Worm (Caenorhabditis elegans) whole organism, young adult: Measurements from ENCODE around the gene M03A1.8.

Experiments
- F23B12.7 ChIP-seq: sonication (generic microtip); optimal IDR thresholded peaks from 2 replicates; lab custom pipeline; 2017; ENCODE audit warnings: missing genetic modification characterization, mild to moderate bottlenecking, missing compliant biosample characterization, antibody characterized with exemption, moderate library complexity; ENCODE audit not compliant: insufficient read depth
- F52B5.7 ChIP-seq: sonication (generic microtip); optimal IDR thresholded peaks from 2 replicates; lab custom pipeline; 2016; ENCODE audit warnings: mild to moderate bottlenecking, missing genetic modification characterization, missing compliant biosample characterization
- F57A8.1 ChIP-seq: fragments of 200-800 bp; sonication (Bioruptor generic); optimal IDR thresholded peaks from 2 replicates; lab custom pipeline; 2018; ENCODE audit warnings: mild to moderate bottlenecking, missing genetic modification characterization, moderate library complexity, missing compliant biosample characterization
- K12H6.12 ChIP-seq: fragments of 200-800 bp; sonication (Bioruptor generic); optimal IDR thresholded peaks from 2 replicates; lab custom pipeline; 2018; ENCODE audit warnings: mild to moderate bottlenecking, missing genetic modification characterization, missing compliant biosample characterization
- T07F8.4 ChIP-seq: sonication (generic microtip); optimal IDR thresholded peaks from 2 replicates; lab custom pipeline; 2016; ENCODE audit warnings: mild to moderate bottlenecking, missing genetic modification characterization, moderate library complexity, missing compliant biosample characterization
- Y56A3A.18 ChIP-seq: fragments of 200-800 bp; sonication (Bioruptor generic); IDR thresholded peaks from 2 replicates; pipeline ENCODE4 v1.3.6; 2022; ENCODE audit warnings: missing genetic modification reagents, missing genetic modification characterization, missing compliant biosample characterization
- Y79H2A.3 ChIP-seq: fragments of 200-800 bp; sonication (Bioruptor generic); conservative IDR thresholded peaks from 2 replicates; pipeline ENCODE4 v1.3.6; 2022; ENCODE audit warnings: missing genetic modification reagents, missing genetic modification characterization, missing compliant biosample characterization
- ZK185.1 ChIP-seq: sonication (generic microtip); optimal IDR thresholded peaks from 2 replicates; lab custom pipeline; 2016; ENCODE audit warnings: mild to moderate bottlenecking, missing genetic modification characterization, missing compliant biosample characterization; ENCODE audit not compliant: poor library complexity, severe bottlenecking
- ama-1 ChIP-seq, 3 experiments: fragments of 150-350 bp in 1 of 3; sonication (generic microtip) in 2 of 3; optimal IDR thresholded peaks; 2 replicates each; lab custom pipeline; 2014 to 2018; ENCODE audit warnings: missing biosample characterization in 2 of 3, missing genetic modification characterization in 2 of 3, missing genetic modification reagents in 2 of 3
- attf-3 ChIP-seq: fragments of 200-800 bp; sonication (Bioruptor generic); conservative IDR thresholded peaks from 2 replicates; pipeline ENCODE4 v1.3.6; 2022; ENCODE audit warnings: missing genetic modification reagents, missing genetic modification characterization, missing compliant biosample characterization
- attf-5 ChIP-seq: fragments of 200-800 bp; sonication (Bioruptor generic); optimal IDR thresholded peaks from 2 replicates; lab custom pipeline; 2018; ENCODE audit warnings: mild to moderate bottlenecking, missing genetic modification characterization, missing compliant biosample characterization
- bed-1 ChIP-seq: fragments of 200-800 bp; sonication (Bioruptor generic); IDR thresholded peaks from 2 replicates; pipeline ENCODE4 v1.3.6; 2022; ENCODE audit warnings: missing genetic modification reagents, missing genetic modification characterization, missing compliant biosample characterization
- ccch-3 ChIP-seq: fragments of 200-800 bp; sonication (Bioruptor generic); optimal IDR thresholded peaks from 2 replicates; lab custom pipeline; 2018; ENCODE audit warnings: mild to moderate bottlenecking, missing genetic modification characterization, missing compliant biosample characterization
- ceh-58 ChIP-seq: fragments of 200-800 bp; sonication (Bioruptor generic); IDR thresholded peaks from 2 replicates; pipeline ENCODE4 v1.3.6; 2022; ENCODE audit warnings: missing genetic modification characterization, missing compliant biosample characterization
- ceh-91 ChIP-seq: fragments of 200-800 bp; sonication (Bioruptor generic); IDR thresholded peaks from 2 replicates; pipeline ENCODE4 v1.3.6; 2022; ENCODE audit warnings: missing genetic modification reagents, missing genetic modification characterization, missing compliant biosample characterization
- dox-1 ChIP-seq: fragments of 200-800 bp; sonication (Bioruptor generic); IDR thresholded peaks from 2 replicates; pipeline ENCODE4 v1.3.6; 2022; ENCODE audit warnings: missing genetic modification reagents, missing genetic modification characterization, missing compliant biosample characterization
- efl-1 ChIP-seq: fragments of 150-350 bp; optimal IDR thresholded peaks from 2 replicates; lab custom pipeline; 2014; ENCODE audit warnings: missing biosample characterization, missing genetic modification reagents, missing genetic modification characterization
- egrh-3 ChIP-seq: fragments of 200-800 bp; sonication (Bioruptor generic); IDR thresholded peaks from 2 replicates; pipeline ENCODE4 v1.3.6; 2022; ENCODE audit warnings: missing genetic modification reagents, missing genetic modification characterization, missing compliant biosample characterization
- hmg-20 ChIP-seq: fragments of 200-800 bp; sonication (Bioruptor generic); IDR thresholded peaks from 2 replicates; pipeline ENCODE4 v1.3.6; 2022; ENCODE audit warnings: missing genetic modification reagents, missing genetic modification characterization, missing compliant biosample characterization
- hrde-1 ChIP-seq: sonication (generic microtip); optimal IDR thresholded peaks from 2 replicates; lab custom pipeline; 2016; ENCODE audit warnings: missing genetic modification characterization, mild to moderate bottlenecking, missing compliant biosample characterization, moderate library complexity, missing genotype, missing genetic modification reagents, borderline replicate concordance
- let-607 ChIP-seq, 2 experiments: fragments of 200-800 bp in 1 of 2; sonication (Bioruptor generic) in 1 of 2; sonication (generic microtip) in 1 of 2; optimal IDR thresholded peaks; 2 replicates each; lab custom pipeline; 2016 to 2018; ENCODE audit warnings: mild to moderate bottlenecking in 2 of 2, missing compliant biosample characterization in 2 of 2, missing genetic modification characterization in 2 of 2, moderate library complexity in 2 of 2, missing genotype in 1 of 2
- lin-40 ChIP-seq: sonication (generic microtip); optimal IDR thresholded peaks from 2 replicates; lab custom pipeline; 2016; ENCODE audit warnings: missing genetic modification characterization, mild to moderate bottlenecking, missing compliant biosample characterization, missing genotype, missing genetic modification reagents
- lir-1 ChIP-seq: fragments of 200-800 bp; sonication (Bioruptor generic); conservative IDR thresholded peaks from 2 replicates; pipeline ENCODE4 v1.3.6; 2022; ENCODE audit warnings: missing genetic modification reagents, missing genetic modification characterization, missing compliant biosample characterization
- lsl-1 ChIP-seq: fragments of 200-800 bp; sonication (Bioruptor generic); optimal IDR thresholded peaks from 2 replicates; lab custom pipeline; 2018; ENCODE audit warnings: mild to moderate bottlenecking, missing genetic modification characterization, moderate library complexity, missing compliant biosample characterization
- madf-10 ChIP-seq: sonication (generic microtip); optimal IDR thresholded peaks from 2 replicates; lab custom pipeline; 2016; ENCODE audit warnings: mild to moderate bottlenecking, missing genetic modification characterization, missing compliant biosample characterization
- madf-3 ChIP-seq: fragments of 200-800 bp; sonication (Bioruptor generic); IDR thresholded peaks from 2 replicates; pipeline ENCODE4 v1.3.6; 2022; ENCODE audit warnings: missing genetic modification reagents, missing genetic modification characterization, missing compliant biosample characterization
- madf-6 ChIP-seq: fragments of 200-800 bp; sonication (Bioruptor generic); IDR thresholded peaks from 2 replicates; pipeline ENCODE4 v1.3.6; 2022; ENCODE audit warnings: missing genetic modification reagents, missing genetic modification characterization, missing compliant biosample characterization
- madf-8 ChIP-seq: fragments of 200-800 bp; sonication (Bioruptor generic); conservative IDR thresholded peaks from 2 replicates; pipeline ENCODE4 v1.3.6; 2022; ENCODE audit warnings: missing genetic modification reagents, missing genetic modification characterization, missing compliant biosample characterization
- mxl-1 ChIP-seq: sonication (generic microtip); optimal IDR thresholded peaks from 2 replicates; lab custom pipeline; 2016; ENCODE audit warnings: missing genetic modification characterization, missing compliant biosample characterization
- nhr-120 ChIP-seq: fragments of 200-800 bp; sonication (Bioruptor generic); IDR thresholded peaks from 2 replicates; pipeline ENCODE4 v1.3.6; 2022; ENCODE audit warnings: missing genetic modification characterization, missing compliant biosample characterization
- nhr-27 ChIP-seq: fragments of 200-800 bp; sonication (Bioruptor generic); optimal IDR thresholded peaks from 2 replicates; lab custom pipeline; 2018; ENCODE audit warnings: mild to moderate bottlenecking, missing genetic modification characterization, moderate library complexity, missing compliant biosample characterization
- rec-8 ChIP-seq, 2 experiments: sonication (generic microtip); optimal IDR thresholded peaks; 2 replicates each; lab custom pipeline; 2016; ENCODE audit warnings: mild to moderate bottlenecking in 2 of 2, missing genetic modification characterization in 2 of 2, missing genetic modification reagents in 2 of 2, missing genotype in 2 of 2, missing biosample characterization in 1 of 2, missing compliant biosample characterization in 1 of 2, moderate library complexity in 1 of 2
- snpc-3.4 ChIP-seq: sonication (generic microtip); optimal IDR thresholded peaks from 2 replicates; lab custom pipeline; 2017; ENCODE audit warnings: missing genetic modification characterization, mild to moderate bottlenecking, missing compliant biosample characterization, antibody characterized with exemption, moderate library complexity, missing genotype, missing genetic modification reagents
- somi-1 ChIP-seq: fragments of 200-800 bp; sonication (Bioruptor generic); optimal IDR thresholded peaks from 2 replicates; lab custom pipeline; 2018; ENCODE audit warnings: mild to moderate bottlenecking, missing genetic modification characterization, missing compliant biosample characterization
- sptf-2 ChIP-seq: fragments of 200-800 bp; sonication (Bioruptor generic); optimal IDR thresholded peaks from 2 replicates; lab custom pipeline; 2018; ENCODE audit warnings: mild to moderate bottlenecking, missing genetic modification characterization, missing compliant biosample characterization
- xnd-1 ChIP-seq: sonication (generic microtip); optimal IDR thresholded peaks from 2 replicates; lab custom pipeline; 2016; ENCODE audit warnings: missing genotype, missing genetic modification reagents, missing genetic modification characterization, missing compliant biosample characterization
- zfh-2 ChIP-seq: fragments of 200-800 bp; sonication (Bioruptor generic); conservative IDR thresholded peaks from 2 replicates; pipeline ENCODE4 v1.3.6; 2022; ENCODE audit warnings: missing genetic modification reagents, missing genetic modification characterization, missing compliant biosample characterization
- ztf-22 ChIP-seq: fragments of 200-800 bp; sonication (Bioruptor generic); optimal IDR thresholded peaks from 2 replicates; lab custom pipeline; 2018; ENCODE audit warnings: mild to moderate bottlenecking, missing genetic modification characterization, moderate library complexity, missing compliant biosample characterization
- ztf-3 ChIP-seq: fragments of 200-800 bp; sonication (Bioruptor generic); optimal IDR thresholded peaks from 2 replicates; lab custom pipeline; 2018; ENCODE audit warnings: mild to moderate bottlenecking, missing genetic modification characterization, missing compliant biosample characterization

M03A1.8 gene

ce11 chrII:4518300-4518907 lies 41.7 kb upstream of the M03A1.8 start, which contains the start of gene hlh-1:
hlh-1 (plus strand) TSS chrII:4518574.
- no peak for TF ChIP-seq attf-3 (GFP tag; lab: Robert Waterston, UW)
- peak; percentile 3 for TF ChIP-seq K12H6.12 (tag; lab: Kevin White, UChicago)

ce11 chrII:4519976-4520594 lies 40.1 kb upstream of the M03A1.8 start:
- TF ChIP-seq let-607 (tag; optimal IDR thresholded peaks at IDR 0.05; lab: Kevin White, UChicago) (no peak), zfh-2 (GFP tag; lab: Robert Waterston, UW) (0 out of 2 replicates have a peak, but pooled peaks have one; percentile 4)

ce11 chrII:4523122-4523672 lies 36.9 kb upstream of the M03A1.8 start, which contains the start of the genes B0304.4 and B0304.2:
B0304.4 (minus strand) TSS chrII:4523222.
B0304.2 (plus strand) TSS chrII:4523622.
- TF ChIP-seq dox-1 (GFP tag; lab: Robert Waterston, UW) (no peak), lsl-1 (GFP tag; lab: Kevin White, UChicago) (peak; percentile 86)
- TF ChIP-seq, all 124 proteins: peak for 1

ce11 chrII:4525185-4525584 lies 35.0 kb upstream of the M03A1.8 start:
- TF ChIP-seq hrde-1 (tag; lab: Kevin White, UChicago) (no peak), xnd-1 (tag; lab: Kevin White, UChicago) (peak; percentile 41), somi-1 (no peak), F23B12.7 (tag; lab: Kevin White, UChicago) (no peak), mxl-1 (tag; lab: Kevin White, UChicago) (no peak), madf-8 (GFP tag; lab: Robert Waterston, UW) (peak; percentile 62), ztf-3 (no peak), sptf-2 (GFP tag; lab: Kevin White, UChicago) (no peak), bed-1 (GFP tag; lab: Robert Waterston, UW) (no peak), hmg-20 (GFP tag; lab: Robert Waterston, UW) (no peak), T07F8.4 (tag; lab: Kevin White, UChicago) (no peak), egrh-3 (GFP tag; lab: Robert Waterston, UW) (no peak), efl-1 (GFP tag; lab: Kevin White, UChicago) (peak; percentile 59), snpc-3.4 (tag; lab: Kevin White, UChicago) (no peak), nhr-27 (no peak), rec-8 (tag; optimal IDR thresholded peaks at IDR 0.05; lab: Kevin White, UChicago) (no peak), ztf-22 (GFP tag; lab: Kevin White, UChicago) (no peak), madf-6 (peak; percentile 81), madf-3 (GFP tag; lab: Robert Waterston, UW) (no peak), F52B5.7 (tag; lab: Kevin White, UChicago) (no peak), ccch-3 (GFP tag; lab: Kevin White, UChicago) (no peak), madf-10 (tag; lab: Kevin White, UChicago) (no peak), lin-40 (no peak), F57A8.1 (GFP tag; lab: Kevin White, UChicago) (no peak), ceh-91 (GFP tag; lab: Robert Waterston, UW) (0 out of 2 replicates have a peak, but pooled peaks have one; percentile 11), attf-5 (GFP tag; lab: Kevin White, UChicago) (no peak), Y79H2A.3 (no peak), Y56A3A.18 (GFP tag; lab: Robert Waterston, UW) (no peak), lir-1 (GFP tag; lab: Robert Waterston, UW) (no peak), ZK185.1 (no peak), ceh-58 (no peak), ama-1 (optimal IDR thresholded peaks at IDR 0.05; lab: Kevin White, UChicago) (no peak), ama-1 (GFP tag; optimal IDR thresholded peaks at IDR 0.05; lab: Kevin White, UChicago) (no peak), nhr-120 (no peak)
